Worm (Caenorhabditis elegans) whole organism, L3 larva: Measurements from ENCODE around the gene rsp-8.

Experiments used
- ZK546.5 ChIP-seq: sonication (generic microtip); optimal IDR thresholded peaks from 2 replicates; lab custom pipeline; 2017; ENCODE audit warnings: missing biosample characterization, missing genetic modification characterization
- aly-2 ChIP-seq: fragments of 150-350 bp; optimal IDR thresholded peaks from 2 replicates; lab custom pipeline; 2014; ENCODE audit warnings: missing biosample characterization, missing genetic modification characterization
- ceh-16 ChIP-seq: sonication (generic microtip); optimal IDR thresholded peaks from 2 replicates; lab custom pipeline; 2017; ENCODE audit warnings: missing biosample characterization, missing genetic modification characterization
- ceh-28 ChIP-seq: fragments of 150-350 bp; optimal IDR thresholded peaks from 2 replicates; lab custom pipeline; 2014; ENCODE audit warnings: missing biosample characterization, missing genetic modification reagents, missing genetic modification characterization
- ceh-82 ChIP-seq: fragments of 150-350 bp; optimal IDR thresholded peaks from 2 replicates; lab custom pipeline; 2014; ENCODE audit warnings: missing biosample characterization, missing genetic modification characterization
- ceh-9 ChIP-seq: sonication (generic microtip); optimal IDR thresholded peaks from 2 replicates; lab custom pipeline; 2018; ENCODE audit warnings: missing biosample characterization, missing genetic modification characterization
- daf-12 ChIP-seq: fragments of 150-350 bp; optimal IDR thresholded peaks from 2 replicates; lab custom pipeline; 2014; ENCODE audit warnings: missing biosample characterization, missing genetic modification reagents, missing genetic modification characterization
- egl-27 ChIP-seq: sonication (generic microtip); optimal IDR thresholded peaks from 4 replicates; lab custom pipeline; 2017; ENCODE audit warnings: missing biosample characterization, missing genetic modification reagents, missing genetic modification characterization
- egl-5 ChIP-seq: fragments of 150-350 bp; optimal IDR thresholded peaks from 2 replicates; lab custom pipeline; 2017; ENCODE audit warnings: missing biosample characterization, missing genetic modification reagents, missing genetic modification characterization, inconsistent platforms
- elt-2 ChIP-seq: sonication (generic microtip); optimal IDR thresholded peaks from 2 replicates; lab custom pipeline; 2016; ENCODE audit warnings: missing genetic modification reagents, mild to moderate bottlenecking, missing genetic modification characterization, missing compliant biosample characterization
- elt-3 ChIP-seq, 3 experiments: fragments of 150-350 bp in 1 of 3; sonication (generic microtip) in 2 of 3; optimal IDR thresholded peaks; 2 replicates in 2 of 3; 4 replicates in 1 of 3; lab custom pipeline; 2014 to 2017; ENCODE audit warnings: missing biosample characterization in 3 of 3, missing genetic modification characterization in 3 of 3
- eor-1 ChIP-seq, 2 experiments: fragments of 150-350 bp; optimal IDR thresholded peaks; 2 replicates each; lab custom pipeline; 2014 to 2018; ENCODE audit warnings: missing biosample characterization in 2 of 2, missing genetic modification characterization in 2 of 2
- fkh-2 ChIP-seq: fragments of 150-350 bp; optimal IDR thresholded peaks from 2 replicates; lab custom pipeline; 2014; ENCODE audit warnings: missing biosample characterization, missing genetic modification reagents, missing genetic modification characterization
- fos-1 ChIP-seq: fragments of 150-350 bp; optimal IDR thresholded peaks from 2 replicates; lab custom pipeline; 2014; ENCODE audit warnings: missing biosample characterization, missing genetic modification characterization
- hmg-11 ChIP-seq: sonication (generic microtip); optimal IDR thresholded peaks from 2 replicates; lab custom pipeline; 2016; ENCODE audit warnings: missing genetic modification characterization, missing compliant biosample characterization
- jun-1 ChIP-seq: fragments of 150-350 bp; optimal IDR thresholded peaks from 2 replicates; lab custom pipeline; 2014; ENCODE audit warnings: missing biosample characterization, missing genetic modification reagents, missing genetic modification characterization
- lin-15B ChIP-seq: fragments of 150-350 bp; optimal IDR thresholded peaks from 2 replicates; lab custom pipeline; 2014; ENCODE audit warnings: missing biosample characterization, missing genetic modification characterization
- lsy-12 ChIP-seq: sonication (generic microtip); optimal IDR thresholded peaks from 2 replicates; lab custom pipeline; 2016; ENCODE audit warnings: mild to moderate bottlenecking, missing genetic modification characterization, missing compliant biosample characterization
- mml-1 ChIP-seq: fragments of 150-350 bp; sonication (generic microtip); optimal IDR thresholded peaks from 3 replicates; lab custom pipeline; 2014; ENCODE audit warnings: missing biosample characterization, missing genetic modification characterization
- nfya-1 ChIP-seq: sonication (generic microtip); optimal IDR thresholded peaks from 2 replicates; lab custom pipeline; 2017; ENCODE audit warnings: missing genetic modification characterization, mild to moderate bottlenecking, missing compliant biosample characterization, antibody characterized with exemption, moderate library complexity; ENCODE audit not compliant: insufficient read depth
- nhr-11 ChIP-seq: fragments of 150-350 bp; optimal IDR thresholded peaks from 2 replicates; lab custom pipeline; 2014; ENCODE audit warnings: missing biosample characterization, missing genetic modification characterization
- nhr-12 ChIP-seq: fragments of 150-350 bp; optimal IDR thresholded peaks from 2 replicates; lab custom pipeline; 2014; ENCODE audit warnings: missing biosample characterization, missing genetic modification characterization
- nhr-23 ChIP-seq: fragments of 150-350 bp; optimal IDR thresholded peaks from 2 replicates; lab custom pipeline; 2014; ENCODE audit warnings: missing biosample characterization, missing genetic modification reagents, missing genetic modification characterization
- nhr-237 ChIP-seq: fragments of 150-350 bp; optimal IDR thresholded peaks from 2 replicates; lab custom pipeline; 2014; ENCODE audit warnings: missing biosample characterization, missing genetic modification characterization
- nhr-25 ChIP-seq: sonication (generic microtip); optimal IDR thresholded peaks from 2 replicates; lab custom pipeline; 2017; ENCODE audit warnings: missing biosample characterization, missing genetic modification characterization
- nhr-28 ChIP-seq: fragments of 150-350 bp; optimal IDR thresholded peaks from 2 replicates; lab custom pipeline; 2014; ENCODE audit warnings: missing biosample characterization, missing genetic modification characterization
- nhr-43 ChIP-seq: sonication (generic microtip); optimal IDR thresholded peaks from 2 replicates; lab custom pipeline; 2016; ENCODE audit warnings: mild to moderate bottlenecking, missing genetic modification characterization, missing compliant biosample characterization; ENCODE audit not compliant: poor library complexity, severe bottlenecking
- nhr-67 ChIP-seq: fragments of 150-350 bp; optimal IDR thresholded peaks from 2 replicates; lab custom pipeline; 2014; ENCODE audit warnings: missing biosample characterization, missing genetic modification characterization
- nhr-76 ChIP-seq: fragments of 150-350 bp; sonication (generic microtip); optimal IDR thresholded peaks from 5 replicates; lab custom pipeline; 2014; ENCODE audit warnings: missing biosample characterization, missing genetic modification characterization
- pha-4 ChIP-seq: fragments of 150-350 bp; optimal IDR thresholded peaks from 2 replicates; lab custom pipeline; 2014; ENCODE audit warnings: missing biosample characterization, missing genetic modification reagents, missing genetic modification characterization
- pqm-1 ChIP-seq: fragments of 150-350 bp; optimal IDR thresholded peaks from 2 replicates; lab custom pipeline; 2017; ENCODE audit warnings: missing biosample characterization, missing genetic modification characterization, inconsistent platforms
- sea-2 ChIP-seq: fragments of 150-350 bp; sonication (generic microtip); optimal IDR thresholded peaks from 4 replicates; lab custom pipeline; 2014; ENCODE audit warnings: missing biosample characterization, missing genetic modification reagents, missing genetic modification characterization
- snpc-4 ChIP-seq: fragments of 150-350 bp; optimal IDR thresholded peaks from 2 replicates; lab custom pipeline; 2014; ENCODE audit warnings: missing biosample characterization, missing genetic modification characterization
- tbx-2 ChIP-seq: sonication (generic microtip); optimal IDR thresholded peaks from 2 replicates; lab custom pipeline; 2016; ENCODE audit warnings: mild to moderate bottlenecking, missing genetic modification characterization, missing compliant biosample characterization
- unc-39 ChIP-seq: sonication (generic microtip); optimal IDR thresholded peaks from 4 replicates; lab custom pipeline; 2017; ENCODE audit warnings: missing biosample characterization, missing genetic modification characterization
- unc-62 ChIP-seq: fragments of 150-350 bp; sonication (generic microtip); optimal IDR thresholded peaks from 4 replicates; lab custom pipeline; 2014; ENCODE audit warnings: missing biosample characterization, missing genetic modification reagents, missing genetic modification characterization
- zag-1 ChIP-seq: fragments of 150-350 bp; optimal IDR thresholded peaks from 2 replicates; lab custom pipeline; 2014; ENCODE audit warnings: missing biosample characterization, missing genetic modification characterization
- ztf-11 ChIP-seq: fragments of 150-350 bp; optimal IDR thresholded peaks from 2 replicates; lab custom pipeline; 2014; ENCODE audit warnings: missing biosample characterization, missing genetic modification characterization
- ztf-4 ChIP-seq: fragments of 150-350 bp; optimal IDR thresholded peaks from 2 replicates; lab custom pipeline; 2014; ENCODE audit warnings: missing biosample characterization, missing genetic modification characterization

The rsp-8 gene

ce11 chrIII:11814653-11815052 lies 11.6 kb upstream of the rsp-8 start:
- peak; percentile 45 for TF ChIP-seq nhr-25
- TF ChIP-seq nhr-23 (tag; lab: Kevin White, UChicago), result peak; percentile 20
- TF ChIP-seq nhr-43 (tag; lab: Kevin White, UChicago), result no peak

DNA sequence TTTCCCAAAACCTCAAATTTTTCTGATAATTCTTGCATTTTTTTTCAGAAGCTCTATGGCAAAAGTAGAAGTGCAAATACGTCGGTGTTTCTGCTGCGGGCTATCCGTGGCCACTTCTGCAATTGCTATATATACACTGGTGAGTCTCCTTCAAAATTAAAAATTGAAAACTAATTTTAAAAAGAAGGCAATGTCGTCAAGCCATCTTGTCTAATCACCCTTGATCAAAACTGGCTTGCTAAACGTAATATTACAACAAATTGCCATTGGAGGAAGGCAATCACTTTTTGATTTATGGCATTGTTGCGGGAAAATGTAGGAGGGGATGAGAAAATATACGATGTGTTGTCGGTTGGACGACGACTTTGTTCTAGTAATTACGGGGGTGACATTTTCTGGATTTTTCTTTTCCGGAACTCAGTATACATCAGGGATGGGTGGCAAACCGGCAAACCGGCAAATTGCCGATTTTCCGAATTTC lies 9.7 kb upstream of the rsp-8 start, which contains the start of gene C18D11.1:
TSS of gene C18D11.1 (plus strand) at position 51 of the 481 bp plus-strand sequence.
- TF ChIP-seq ZK546.5 (tag; lab: Kevin White, UChicago), result no peak
- no peak for TF ChIP-seq nhr-28 (tag; lab: Kevin White, UChicago)
- no peak for TF ChIP-seq elt-2 (tag; lab: Kevin White, UChicago)
- no peak for TF ChIP-seq lin-15B
- TF ChIP-seq nhr-25, result peak; percentile 67

DNA sequence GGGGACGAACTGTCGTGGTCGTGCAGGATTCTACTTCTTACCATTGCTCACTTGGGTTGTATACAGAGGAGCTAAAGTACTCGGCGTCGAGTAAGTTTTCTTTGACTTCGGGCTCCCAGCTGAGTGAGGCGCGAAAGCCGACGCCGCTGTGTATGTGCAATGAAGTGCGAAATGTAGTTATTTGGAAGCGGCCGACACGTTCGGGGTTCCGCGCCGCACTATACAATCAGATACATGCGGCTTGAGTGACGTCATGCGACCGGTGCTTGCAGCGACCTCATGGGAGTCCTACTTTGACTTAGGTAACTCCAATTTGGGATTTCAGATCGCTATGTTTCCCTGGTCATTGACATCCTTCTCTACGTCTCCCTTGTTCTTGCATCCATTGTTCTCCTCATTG lies 8.4 kb upstream of the rsp-8 start:
- TF ChIP-seq pqm-1 (tag; lab: Kevin White, UChicago) (no peak), fos-1 (tag; lab: Kevin White, UChicago) (no peak), snpc-4 (tag; lab: Kevin White, UChicago) (peak; percentile 61), nhr-11 (tag; lab: Kevin White, UChicago) (no peak), hmg-11 (tag; lab: Kevin White, UChicago) (no peak), fkh-2 (tag; lab: Kevin White, UChicago) (no peak), eor-1 (tag; optimal IDR thresholded peaks at IDR 0.05; lab: Kevin White, UChicago) (no peak), jun-1 (tag; lab: Kevin White, UChicago) (no peak)

ce11 chrIII:11822407-11822806 lies 3.8 kb upstream of the rsp-8 start, which contains the start of gene maa-1:
Gene maa-1 (minus strand): TSS chrIII:11822526.
- no peak for TF ChIP-seq eor-1 (tag; optimal IDR thresholded peaks at IDR 0.05; lab: Kevin White, UChicago)
- no peak for TF ChIP-seq fos-1 (tag; lab: Kevin White, UChicago)
- no peak for TF ChIP-seq nhr-76 (tag; lab: Kevin White, UChicago)
- TF ChIP-seq nhr-11 (tag; lab: Kevin White, UChicago), result no peak
- peak; percentile 89 for TF ChIP-seq elt-2 (tag; lab: Kevin White, UChicago)
- no peak for TF ChIP-seq ceh-16 (tag; lab: Kevin White, UChicago)
- TF ChIP-seq nhr-43 (tag; lab: Kevin White, UChicago), result no peak
- TF ChIP-seq egl-5 (tag; lab: Kevin White, UChicago), result no peak
- TF ChIP-seq fkh-2 (tag; lab: Kevin White, UChicago), result no peak
- no peak for TF ChIP-seq hmg-11 (tag; lab: Kevin White, UChicago)
- no peak for TF ChIP-seq snpc-4 (tag; lab: Kevin White, UChicago)
- no peak for TF ChIP-seq nhr-12
- TF ChIP-seq elt-3 (tag; optimal IDR thresholded peaks at IDR 0.05; lab: Kevin White, UChicago), result no peak
- no peak for TF ChIP-seq ceh-9
- TF ChIP-seq ztf-4, result no peak
- no peak for TF ChIP-seq zag-1 (tag; lab: Kevin White, UChicago)
- TF ChIP-seq lin-15B, result no peak
- TF ChIP-seq ceh-28, result peak; percentile 7
- TF ChIP-seq egl-27, result no peak
- TF ChIP-seq nhr-67, result no peak
- no peak for TF ChIP-seq mml-1
- TF ChIP-seq pha-4, result peak; percentile 68
- TF ChIP-seq aly-2 (tag; lab: Kevin White, UChicago), result no peak
- TF ChIP-seq lsy-12 (tag; lab: Kevin White, UChicago), result no peak
- no peak for TF ChIP-seq unc-39 (tag; lab: Kevin White, UChicago)
- TF ChIP-seq pqm-1 (tag; lab: Kevin White, UChicago), result peak; percentile 78
- TF ChIP-seq nhr-237 (tag; lab: Kevin White, UChicago), result no peak

DNA sequence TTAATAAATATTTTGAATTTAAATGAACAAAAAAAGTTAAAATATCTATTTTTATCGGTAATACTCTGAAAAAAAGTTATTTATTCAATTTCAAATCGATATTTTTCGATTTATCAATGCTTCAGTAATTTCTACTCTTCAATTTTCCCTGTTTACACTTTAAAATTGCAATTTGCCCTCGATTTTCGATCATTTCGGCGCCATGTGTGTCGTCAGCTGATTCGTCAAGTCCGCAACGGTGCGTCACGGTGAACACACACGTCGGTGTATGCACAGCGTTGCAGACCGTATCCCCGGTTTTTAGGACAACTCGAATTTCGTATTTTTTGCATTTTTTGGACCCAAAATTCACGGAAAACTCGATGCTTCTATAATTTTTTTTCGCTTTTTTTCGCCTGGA lies 3.0 kb upstream of the rsp-8 start, which contains the start of gene C18D11.3:
TSS of gene C18D11.3 (plus strand) at position 189 of the 400 bp plus-strand sequence.
- TF ChIP-seq snpc-4 (tag; lab: Kevin White, UChicago) (peak; percentile 89), ceh-16 (tag; lab: Kevin White, UChicago) (no peak), nhr-43 (tag; lab: Kevin White, UChicago) (peak; percentile 37), nhr-12 (no peak), egl-5 (tag; lab: Kevin White, UChicago) (peak; percentile 90), ztf-4 (no peak), eor-1 (tag; optimal IDR thresholded peaks at IDR 0.05; lab: Kevin White, UChicago) (no peak), zag-1 (tag; lab: Kevin White, UChicago) (no peak), sea-2 (GFP tag; lab: Kevin White, UChicago) (peak; percentile 49), pqm-1 (tag; lab: Kevin White, UChicago) (peak; percentile 46), ZK546.5 (tag; lab: Kevin White, UChicago) (no peak), egl-27 (no peak), pha-4 (peak; percentile 98), elt-3 (tag; optimal IDR thresholded peaks at IDR 0.05; lab: Kevin White, UChicago) (no peak), nfya-1 (tag; lab: Kevin White, UChicago) (peak; percentile 97), unc-62 (GFP tag; lab: Kevin White, UChicago) (no peak), daf-12 (tag; lab: Kevin White, UChicago) (no peak), lsy-12 (tag; lab: Kevin White, UChicago) (peak; percentile 48), nhr-23 (tag; lab: Kevin White, UChicago) (peak; percentile 83), ceh-9 (no peak), jun-1 (tag; lab: Kevin White, UChicago) (peak; percentile 66), aly-2 (tag; lab: Kevin White, UChicago) (no peak), lin-15B (peak; percentile 92), fkh-2 (tag; lab: Kevin White, UChicago) (no peak), ztf-11 (tag; lab: Kevin White, UChicago) (no peak), tbx-2 (tag; lab: Kevin White, UChicago) (peak; percentile 17), hmg-11 (tag; lab: Kevin White, UChicago) (peak; percentile 67), unc-39 (tag; lab: Kevin White, UChicago) (no peak), ceh-82 (tag; lab: Kevin White, UChicago) (no peak), nhr-67 (no peak), mml-1 (no peak), elt-2 (tag; lab: Kevin White, UChicago) (peak; percentile 86)
